In the genomic region with DNA sequence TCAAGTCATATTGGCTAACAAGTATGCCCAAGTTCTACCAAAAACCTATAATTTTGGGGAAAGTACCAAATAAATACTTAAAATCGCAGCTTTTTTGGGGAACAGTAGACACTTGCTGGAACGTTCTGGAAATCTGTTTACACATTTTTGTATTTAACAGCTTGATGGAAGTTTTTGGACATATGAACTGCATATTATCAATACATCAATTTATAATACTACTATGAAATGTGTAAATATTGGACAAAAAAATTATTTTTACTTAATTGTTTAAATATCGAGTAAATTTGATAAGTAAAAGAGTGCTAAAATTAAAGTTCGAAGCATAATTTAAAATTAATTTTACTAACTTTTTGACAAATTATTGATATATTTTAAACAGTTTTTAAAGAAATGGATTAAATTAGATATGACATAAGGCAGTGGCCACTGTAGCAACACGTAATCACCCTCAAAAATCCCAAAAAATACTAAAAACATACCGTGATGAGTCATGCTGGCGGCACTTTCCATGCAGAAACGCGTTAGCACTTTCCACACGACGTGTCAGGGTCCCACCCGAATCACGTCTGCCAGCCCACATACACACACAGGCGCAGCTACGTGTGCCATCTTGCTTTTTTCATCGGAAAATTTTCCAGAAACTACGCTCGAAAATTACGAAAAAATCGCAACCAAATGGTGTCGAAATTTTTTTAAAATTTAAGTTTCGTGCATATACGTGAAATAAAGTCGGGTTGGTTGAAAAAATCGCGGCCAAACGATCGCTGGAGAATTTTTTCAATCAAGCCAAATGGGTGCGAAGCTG, we compare ENCODE assay signal across 1 fruit fly cellular context.
TF ChIP-seq lines count a peak whose summit lies in the region.

Gene Sirt1, plus strand, starts transcription at position 571 of the 808 bp plus-strand sequence.

TF ChIP-seq in whole organism, embryonic, 481 proteins besides CTCF, POLR2A, EP300 and RAD21 (continued from another document and continues in another):
- peak; percentile 75; the same call in 1 of the 2 replicates for TF ChIP-seq CG32772 (GFP tag; IDR thresholded peaks at IDR 0.05; lab: Robert Waterston, UW)
- 0 out of 2 replicates have a peak, but pooled peaks have one; percentile 21 for TF ChIP-seq CG16779 (GFP tag; IDR thresholded peaks at IDR 0.05; lab: Robert Waterston, UW)
- peak; percentile 78 for TF ChIP-seq sisA (GFP tag; IDR thresholded peaks at IDR 0.05; lab: Robert Waterston, UW)
- TF ChIP-seq fru (optimal IDR thresholded peaks at IDR 0.05; lab: Kevin White, UChicago): no peak
- TF ChIP-seq CG3995 (GFP tag; optimal IDR thresholded peaks at IDR 0.05; lab: Kevin White, UChicago): peak; percentile 60
- TF ChIP-seq sna (GFP tag; IDR thresholded peaks at IDR 0.05; lab: Robert Waterston, UW; ENCODE audit: partially characterized antibody): no peak
- no peak for TF ChIP-seq Dad (GFP tag; optimal IDR thresholded peaks at IDR 0.05; lab: Kevin White, UChicago)
- peak; percentile 90 for TF ChIP-seq ind (GFP tag; optimal IDR thresholded peaks at IDR 0.05; lab: Kevin White, UChicago)
- TF ChIP-seq dan (GFP tag; IDR thresholded peaks at IDR 0.05; lab: Robert Waterston, UW): peak; percentile 56
- no peak; the same call in 2 of the 3 replicates for TF ChIP-seq CG34422 (GFP tag; IDR thresholded peaks at IDR 0.05; lab: Robert Waterston, UW)
- TF ChIP-seq CG6791 (GFP tag; IDR thresholded peaks at IDR 0.05; lab: Robert Waterston, UW; ENCODE audit: partially characterized antibody): 0 out of 3 replicates have a peak, but pooled peaks have one; percentile 26
- TF ChIP-seq Atf3 (GFP tag; optimal IDR thresholded peaks at IDR 0.05; lab: Kevin White, UChicago): peak; percentile 25
- TF ChIP-seq CG13296 (GFP tag; optimal IDR thresholded peaks at IDR 0.05; lab: Kevin White, UChicago): peak; percentile 80
- TF ChIP-seq tup (GFP tag; optimal IDR thresholded peaks at IDR 0.05; lab: Kevin White, UChicago): peak; percentile 11
- TF ChIP-seq CG8290 (GFP tag; optimal IDR thresholded peaks at IDR 0.05; lab: Kevin White, UChicago): peak; percentile 83
- TF ChIP-seq CG8290 (tag; optimal IDR thresholded peaks at IDR 0.05; lab: Kevin White, UChicago): peak; percentile 2 to 7
- no peak for TF ChIP-seq Sin3A (optimal IDR thresholded peaks at IDR 0.05; lab: Kevin White, UChicago)
- peak; percentile 59; the same call in 1 of the 3 replicates for TF ChIP-seq ase (GFP tag; IDR thresholded peaks at IDR 0.05; lab: Robert Waterston, UW)
- TF ChIP-seq CG8765 (GFP tag; IDR thresholded peaks at IDR 0.05; lab: Robert Waterston, UW): peak; percentile 49; the same call in 1 of the 2 replicates
- TF ChIP-seq luna (GFP tag; optimal IDR thresholded peaks at IDR 0.05; lab: Kevin White, UChicago): no peak
- TF ChIP-seq btn (GFP tag; optimal IDR thresholded peaks at IDR 0.05; lab: Kevin White, UChicago): no peak
- TF ChIP-seq CG1792 (GFP tag; optimal IDR thresholded peaks at IDR 0.05; lab: Kevin White, UChicago): peak; percentile 4
- TF ChIP-seq CG2678 (tag; optimal IDR thresholded peaks at IDR 0.05; lab: Kevin White, UChicago): peak; percentile 96
- peak; percentile 4 for TF ChIP-seq Sry-δ (GFP tag; optimal IDR thresholded peaks at IDR 0.05; lab: Kevin White, UChicago)
- no peak for TF ChIP-seq mld (GFP tag; IDR thresholded peaks at IDR 0.05; lab: Robert Waterston, UW; ENCODE audit: partially characterized antibody)
- peak; percentile 32 for TF ChIP-seq lbe (GFP tag; optimal IDR thresholded peaks at IDR 0.05; lab: Kevin White, UChicago)
- no peak for TF ChIP-seq CG2129 (GFP tag; IDR thresholded peaks at IDR 0.05; lab: Robert Waterston, UW; ENCODE audit: partially characterized antibody)
- TF ChIP-seq lola (GFP tag; optimal IDR thresholded peaks at IDR 0.05; lab: Kevin White, UChicago): peak in 1 of 3 experiments; percentile 93
- TF ChIP-seq Fer3 (tag; optimal IDR thresholded peaks at IDR 0.05; lab: Kevin White, UChicago): peak; percentile 78
- TF ChIP-seq tna (GFP tag; IDR thresholded peaks at IDR 0.05; lab: Robert Waterston, UW; ENCODE audit: partially characterized antibody): no peak
- TF ChIP-seq CG6254 (GFP tag; optimal IDR thresholded peaks at IDR 0.05; lab: Kevin White, UChicago): peak; percentile 43
- TF ChIP-seq toy (GFP tag; IDR thresholded peaks at IDR 0.05; lab: Robert Waterston, UW): no peak; the same call in 1 of the 2 replicates
- TF ChIP-seq CG12071 (GFP tag; optimal IDR thresholded peaks at IDR 0.05; lab: Kevin White, UChicago): no peak
- peak; percentile 53 for TF ChIP-seq HLH54F (GFP tag; optimal IDR thresholded peaks at IDR 0.05; lab: Kevin White, UChicago)
- peak; percentile 74 for TF ChIP-seq CG4328 (GFP tag; optimal IDR thresholded peaks at IDR 0.05; lab: Kevin White, UChicago)
- peak; percentile 99 for TF ChIP-seq grau (tag; optimal IDR thresholded peaks at IDR 0.05; lab: Kevin White, UChicago)
- peak; percentile 66 for TF ChIP-seq CG6765 (GFP tag; optimal IDR thresholded peaks at IDR 0.05; lab: Kevin White, UChicago)
- TF ChIP-seq CG32532 (GFP tag; IDR thresholded peaks at IDR 0.05; lab: Robert Waterston, UW): peak; percentile 84
- TF ChIP-seq Blimp-1 (GFP tag; optimal IDR thresholded peaks at IDR 0.05; lab: Kevin White, UChicago): no peak
- peak; percentile 78 for TF ChIP-seq CG30020 (tag; optimal IDR thresholded peaks at IDR 0.05; lab: Kevin White, UChicago)
- peak; percentile 92 for TF ChIP-seq CG12391 (tag; optimal IDR thresholded peaks at IDR 0.05; lab: Kevin White, UChicago)
- TF ChIP-seq Six4 (GFP tag; optimal IDR thresholded peaks at IDR 0.05; lab: Kevin White, UChicago): peak; percentile 83
- TF ChIP-seq CG10654 (GFP tag; optimal IDR thresholded peaks at IDR 0.05; lab: Kevin White, UChicago): peak; percentile 76
- TF ChIP-seq Dref (GFP tag; IDR thresholded peaks at IDR 0.05; lab: Robert Waterston, UW): no peak
- peak; percentile 55 for TF ChIP-seq ewg (GFP tag; optimal IDR thresholded peaks at IDR 0.05; lab: Kevin White, UChicago)
- TF ChIP-seq slbo (GFP tag; IDR thresholded peaks at IDR 0.05; lab: Robert Waterston, UW): peak; percentile 89
- 0 out of 2 replicates have a peak, but pooled peaks have one; percentile 35 for TF ChIP-seq CG11696 (GFP tag; IDR thresholded peaks at IDR 0.05; lab: Robert Waterston, UW)
- TF ChIP-seq jigr1 (GFP tag; IDR thresholded peaks at IDR 0.05; lab: Robert Waterston, UW): peak; percentile 70; the same call in 1 of the 3 replicates
- no peak for TF ChIP-seq ab (GFP tag; optimal IDR thresholded peaks at IDR 0.05; lab: Kevin White, UChicago)
- no peak for TF ChIP-seq sim (GFP tag; IDR thresholded peaks at IDR 0.05; lab: Robert Waterston, UW)
- peak; percentile 88 for TF ChIP-seq CG17829 (tag; optimal IDR thresholded peaks at IDR 0.05; lab: Kevin White, UChicago)
- TF ChIP-seq CG7786 (GFP tag; optimal IDR thresholded peaks at IDR 0.05; lab: Kevin White, UChicago): peak; percentile 16
- peak; percentile 91 for TF ChIP-seq CG16815 (GFP tag; optimal IDR thresholded peaks at IDR 0.05; lab: Kevin White, UChicago)
- no peak for TF ChIP-seq CG3838 (GFP tag; optimal IDR thresholded peaks at IDR 0.05; lab: Kevin White, UChicago)
- TF ChIP-seq Tbp (GFP tag; optimal IDR thresholded peaks at IDR 0.05; lab: Kevin White, UChicago): no peak
- peak; percentile 50; the same call in 1 of the 2 replicates for TF ChIP-seq stc (GFP tag; IDR thresholded peaks at IDR 0.05; lab: Robert Waterston, UW)
- no peak for TF ChIP-seq Hr78 (GFP tag; optimal IDR thresholded peaks at IDR 0.05; lab: Kevin White, UChicago)
- peak; percentile 92 for TF ChIP-seq CG14710 (tag; optimal IDR thresholded peaks at IDR 0.05; lab: Kevin White, UChicago)
- no peak for TF ChIP-seq CG5180 (GFP tag; optimal IDR thresholded peaks at IDR 0.05; lab: Kevin White, UChicago)
- TF ChIP-seq CG2875 (GFP tag; optimal IDR thresholded peaks at IDR 0.05; lab: Kevin White, UChicago): peak; percentile 64
- TF ChIP-seq lab (GFP tag; optimal IDR thresholded peaks at IDR 0.05; lab: Kevin White, UChicago): peak; percentile 76
- TF ChIP-seq gce (GFP tag; IDR thresholded peaks at IDR 0.05; lab: Robert Waterston, UW): no peak
- TF ChIP-seq eve (GFP tag; optimal IDR thresholded peaks at IDR 0.05; lab: Kevin White, UChicago): no peak
- peak; percentile 28; the same call in 1 of the 2 replicates for TF ChIP-seq Ada2b (GFP tag; IDR thresholded peaks at IDR 0.05; lab: Robert Waterston, UW)
- TF ChIP-seq CG10543 (GFP tag; optimal IDR thresholded peaks at IDR 0.05; lab: Kevin White, UChicago): peak; percentile 73
- TF ChIP-seq Lhr (GFP tag; optimal IDR thresholded peaks at IDR 0.05; lab: Kevin White, UChicago): peak; percentile 56
- TF ChIP-seq CG32767 (GFP tag; IDR thresholded peaks at IDR 0.05; lab: Robert Waterston, UW): peak; percentile 98
- TF ChIP-seq az2 (GFP tag; optimal IDR thresholded peaks at IDR 0.05; lab: Kevin White, UChicago): peak; percentile 92
- TF ChIP-seq CG18599 (GFP tag; optimal IDR thresholded peaks at IDR 0.05; lab: Kevin White, UChicago): peak; percentile 77
- peak; percentile 49 for TF ChIP-seq Max (GFP tag; optimal IDR thresholded peaks at IDR 0.05; lab: Kevin White, UChicago)
- TF ChIP-seq Hmx (GFP tag; optimal IDR thresholded peaks at IDR 0.05; lab: Kevin White, UChicago): no peak
- TF ChIP-seq kni (GFP tag; optimal IDR thresholded peaks at IDR 0.05; lab: Kevin White, UChicago): no peak
- peak; percentile 92 for TF ChIP-seq dmrt11E (tag; optimal IDR thresholded peaks at IDR 0.05; lab: Kevin White, UChicago)
- TF ChIP-seq NC2α (GFP tag; optimal IDR thresholded peaks at IDR 0.05; lab: Kevin White, UChicago): no peak
- TF ChIP-seq crol (GFP tag; IDR thresholded peaks at IDR 0.05; lab: Robert Waterston, UW): 0 out of 2 replicates have a peak, but pooled peaks have one; percentile 21
- TF ChIP-seq CG15011 (GFP tag; optimal IDR thresholded peaks at IDR 0.05; lab: Kevin White, UChicago): peak; percentile 84
- TF ChIP-seq Doc2 (GFP tag; IDR thresholded peaks at IDR 0.05; lab: Robert Waterston, UW): peak; percentile 8; the same call in 1 of the 2 replicates
- TF ChIP-seq ci (GFP tag; IDR thresholded peaks at IDR 0.05; lab: Robert Waterston, UW): peak; percentile 48; the same call in 1 of the 3 replicates
- peak; percentile 91 for TF ChIP-seq CG1602 (GFP tag; optimal IDR thresholded peaks at IDR 0.05; lab: Kevin White, UChicago)
- TF ChIP-seq CG13894 (tag; optimal IDR thresholded peaks at IDR 0.05; lab: Kevin White, UChicago): peak; percentile 73
- peak; percentile 16 for TF ChIP-seq slp2 (GFP tag; optimal IDR thresholded peaks at IDR 0.05; lab: Kevin White, UChicago)
- no peak for TF ChIP-seq inv (GFP tag; IDR thresholded peaks at IDR 0.05; lab: Robert Waterston, UW; ENCODE audit: partially characterized antibody)
- no peak for TF ChIP-seq nau (GFP tag; optimal IDR thresholded peaks at IDR 0.05; lab: Kevin White, UChicago)
- peak; percentile 14 for TF ChIP-seq CG12769 (tag; optimal IDR thresholded peaks at IDR 0.05; lab: Kevin White, UChicago)
- peak; percentile 92 for TF ChIP-seq CG7556 (GFP tag; optimal IDR thresholded peaks at IDR 0.05; lab: Kevin White, UChicago)
- TF ChIP-seq CG12659 (GFP tag; optimal IDR thresholded peaks at IDR 0.05; lab: Kevin White, UChicago): peak; percentile 93
- TF ChIP-seq gt (GFP tag; IDR thresholded peaks at IDR 0.05; lab: Robert Waterston, UW): 0 out of 2 replicates have a peak, but pooled peaks have one; percentile 27
- TF ChIP-seq GATAe (GFP tag; conservative IDR thresholded peaks at IDR 0.05; lab: Robert Waterston, UW): no peak
- TF ChIP-seq BEAF-32 (GFP tag; optimal IDR thresholded peaks at IDR 0.05; lab: Kevin White, UChicago): peak; percentile 25
- TF ChIP-seq Hr39 (optimal IDR thresholded peaks at IDR 0.05; lab: Kevin White, UChicago): no peak
- TF ChIP-seq CG13424 (tag; optimal IDR thresholded peaks at IDR 0.05; lab: Kevin White, UChicago): peak; percentile 93
- peak; percentile 90 for TF ChIP-seq dysf (GFP tag; IDR thresholded peaks at IDR 0.05; lab: Robert Waterston, UW)
- peak; percentile 63 for TF ChIP-seq CG6272 (GFP tag; IDR thresholded peaks at IDR 0.05; lab: Robert Waterston, UW)
- peak; percentile 70 for TF ChIP-seq CG9797 (GFP tag; optimal IDR thresholded peaks at IDR 0.05; lab: Kevin White, UChicago)
- peak; percentile 88 for TF ChIP-seq CG12104 (GFP tag; optimal IDR thresholded peaks at IDR 0.05; lab: Kevin White, UChicago)
- TF ChIP-seq CG3847 (GFP tag; IDR thresholded peaks at IDR 0.05; lab: Robert Waterston, UW): peak; percentile 84
- TF ChIP-seq ken (GFP tag; IDR thresholded peaks at IDR 0.05; lab: Robert Waterston, UW): peak; percentile 64; the same call in 1 of the 3 replicates
- TF ChIP-seq TFAM (GFP tag; optimal IDR thresholded peaks at IDR 0.05; lab: Kevin White, UChicago): no peak
- TF ChIP-seq CG31365 (tag; optimal IDR thresholded peaks at IDR 0.05; lab: Kevin White, UChicago): peak; percentile 29
- peak; percentile 92 for TF ChIP-seq Abd-B (GFP tag; optimal IDR thresholded peaks at IDR 0.05; lab: Kevin White, UChicago)
- TF ChIP-seq CG7928 (GFP tag; optimal IDR thresholded peaks at IDR 0.05; lab: Kevin White, UChicago): peak; percentile 51
- no peak for TF ChIP-seq CG14965 (GFP tag; optimal IDR thresholded peaks at IDR 0.05; lab: Kevin White, UChicago; ENCODE audit: borderline replicate concordance)
- TF ChIP-seq so (GFP tag; IDR thresholded peaks at IDR 0.05; lab: Robert Waterston, UW): peak; percentile 70; the same call in 1 of the 3 replicates
- TF ChIP-seq cas (GFP tag; IDR thresholded peaks at IDR 0.05; lab: Robert Waterston, UW): no peak
- TF ChIP-seq dimm (GFP tag; IDR thresholded peaks at IDR 0.05; lab: Robert Waterston, UW): no peak
- TF ChIP-seq Gsc (GFP tag; IDR thresholded peaks at IDR 0.05; lab: Robert Waterston, UW): no peak; the same call in 1 of the 2 replicates
- TF ChIP-seq Bteb2 (GFP tag; optimal IDR thresholded peaks at IDR 0.05; lab: Kevin White, UChicago): peak; percentile 52
- peak; percentile 81 for TF ChIP-seq NfI (GFP tag; optimal IDR thresholded peaks at IDR 0.05; lab: Kevin White, UChicago)
- TF ChIP-seq MESR4 (GFP tag; optimal IDR thresholded peaks at IDR 0.05; lab: Kevin White, UChicago): peak; percentile 99
- TF ChIP-seq amos (GFP tag; IDR thresholded peaks at IDR 0.05; lab: Robert Waterston, UW; ENCODE audit: partially characterized antibody): peak; percentile 4; the same call in 1 of the 2 replicates
- no peak for TF ChIP-seq CG15479 (GFP tag; optimal IDR thresholded peaks at IDR 0.05; lab: Kevin White, UChicago)
- TF ChIP-seq CG10267 (tag; optimal IDR thresholded peaks at IDR 0.05; lab: Kevin White, UChicago): peak; percentile 77
- no peak for TF ChIP-seq CG4360 (GFP tag; IDR thresholded peaks at IDR 0.05; lab: Robert Waterston, UW)
- TF ChIP-seq CG4282 (GFP tag; optimal IDR thresholded peaks at IDR 0.05; lab: Kevin White, UChicago): peak; percentile 41
- TF ChIP-seq Asciz (GFP tag; optimal IDR thresholded peaks at IDR 0.05; lab: Kevin White, UChicago): peak; percentile 48
- TF ChIP-seq CG30431 (GFP tag; optimal IDR thresholded peaks at IDR 0.05; lab: Kevin White, UChicago): peak; percentile 77
- peak; percentile 18 for TF ChIP-seq CG4854 (GFP tag; optimal IDR thresholded peaks at IDR 0.05; lab: Kevin White, UChicago)
